Worm (Caenorhabditis elegans) whole organism, midembryonic: ENCODE measurements around the gene gss-1.

ENCODE experiments used
- T22C8.4 ChIP-seq: fragments of 200-800 bp; sonication (Bioruptor generic); IDR thresholded peaks from 2 replicates; pipeline ENCODE4 v1.3.6; 2022; ENCODE audit warnings: missing genetic modification characterization, missing compliant biosample characterization
- cog-1 ChIP-seq: sonication (generic microtip); optimal IDR thresholded peaks from 2 replicates; lab custom pipeline; 2016; ENCODE audit warnings: missing genetic modification characterization, missing compliant biosample characterization
- flt-1 ChIP-seq: fragments of 200-800 bp; sonication (Bioruptor generic); IDR thresholded peaks from 2 replicates; pipeline ENCODE4 v1.3.6; 2022; ENCODE audit warnings: missing genetic modification characterization, missing compliant biosample characterization
- klf-2 ChIP-seq: fragments of 200-800 bp; sonication (Bioruptor generic); conservative IDR thresholded peaks from 2 replicates; pipeline ENCODE4 v1.3.6; 2022; ENCODE audit warnings: missing genetic modification reagents, missing genetic modification characterization, missing compliant biosample characterization
- med-1 ChIP-seq: sonication (generic microtip); optimal IDR thresholded peaks from 2 replicates; lab custom pipeline; 2017; ENCODE audit warnings: missing genetic modification characterization, mild to moderate bottlenecking, missing compliant biosample characterization, antibody characterized with exemption, missing genetic modification reagents; ENCODE audit not compliant: insufficient read depth
- ref-1 ChIP-seq: fragments of 200-800 bp; sonication (Bioruptor generic); conservative IDR thresholded peaks from 2 replicates; pipeline ENCODE4 v1.3.6; 2022; ENCODE audit warnings: missing genetic modification reagents, missing genetic modification characterization, missing compliant biosample characterization
- tab-1 ChIP-seq: fragments of 200-800 bp; sonication (Bioruptor generic); IDR thresholded peaks from 2 replicates; pipeline ENCODE4 v1.3.6; 2022; ENCODE audit warnings: missing genetic modification characterization, missing compliant biosample characterization
- ztf-23 ChIP-seq: fragments of 200-800 bp; sonication (Bioruptor generic); IDR thresholded peaks from 2 replicates; pipeline ENCODE4 v1.3.6; 2022; ENCODE audit warnings: missing genetic modification reagents, missing genetic modification characterization, missing compliant biosample characterization
- ztf-29 ChIP-seq: fragments of 200-800 bp; sonication (Bioruptor generic); IDR thresholded peaks from 2 replicates; pipeline ENCODE4 v1.3.6; 2022; ENCODE audit warnings: missing genetic modification reagents, missing genetic modification characterization, missing compliant biosample characterization

The gss-1 gene

ce11 chrII:9440060-9440459 is 23.8 kb upstream of the gss-1 start, which contains the start of gene chil-17:
Gene chil-17 (minus strand): TSS chrII:9440160.
- TF ChIP-seq ref-1 (GFP tag; lab: Robert Waterston, UW) (no peak), tab-1 (GFP tag; lab: Robert Waterston, UW) (no peak), T22C8.4 (GFP tag; lab: Robert Waterston, UW) (no peak), med-1 (GFP tag; lab: Kevin White, UChicago) (no peak), ztf-23 (GFP tag; lab: Robert Waterston, UW) (no peak), klf-2 (no peak), flt-1 (GFP tag; lab: Robert Waterston, UW) (no peak), cog-1 (tag; lab: Kevin White, UChicago) (no peak), ztf-29 (GFP tag; lab: Robert Waterston, UW) (no peak)

DNA sequence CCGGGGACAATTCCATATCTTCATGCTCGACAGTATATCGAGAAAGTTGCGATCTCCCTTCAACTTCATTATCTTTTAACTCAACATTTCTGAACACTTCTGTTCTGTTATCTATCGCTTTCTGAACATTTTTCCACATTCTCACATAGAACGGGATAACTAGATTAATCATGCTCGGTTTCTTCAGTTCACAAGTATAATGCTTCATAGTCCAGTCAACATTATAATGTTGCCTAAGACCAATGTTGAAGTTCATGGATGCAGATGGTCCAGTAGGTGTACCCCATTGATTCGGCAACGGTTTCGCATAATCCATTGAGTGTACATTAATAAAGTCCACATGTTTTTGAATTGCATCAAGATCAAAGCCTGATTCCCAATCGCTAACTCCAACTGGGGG is 22.6 kb upstream of the gss-1 start:
- TF ChIP-seq T22C8.4 (GFP tag; lab: Robert Waterston, UW) (no peak), ztf-23 (GFP tag; lab: Robert Waterston, UW) (no peak), flt-1 (GFP tag; lab: Robert Waterston, UW) (no peak)

DNA sequence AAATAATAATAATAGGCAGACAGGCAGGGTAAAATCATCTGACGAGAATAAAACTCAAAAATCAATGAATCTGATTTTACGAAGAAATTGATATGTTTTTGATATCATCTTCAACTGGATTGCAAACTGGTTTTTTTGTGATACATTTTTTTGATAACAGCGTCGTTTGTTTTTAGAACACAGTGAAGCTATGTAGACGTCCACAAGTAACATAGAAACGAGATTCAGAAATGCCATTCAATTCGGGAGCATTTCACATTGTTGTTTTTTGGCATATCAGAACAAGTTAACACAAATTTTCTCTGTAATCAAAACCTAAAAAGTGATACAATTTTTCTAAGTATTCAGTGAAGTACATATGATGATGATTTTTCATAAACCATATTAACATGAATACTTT is 22.0 kb upstream of the gss-1 start, which contains the start of gene chil-13:
Gene chil-13, minus strand, starts transcription at position 101 of the 400 bp plus-strand sequence.
- no peak for TF ChIP-seq T22C8.4 (GFP tag; lab: Robert Waterston, UW)

DNA sequence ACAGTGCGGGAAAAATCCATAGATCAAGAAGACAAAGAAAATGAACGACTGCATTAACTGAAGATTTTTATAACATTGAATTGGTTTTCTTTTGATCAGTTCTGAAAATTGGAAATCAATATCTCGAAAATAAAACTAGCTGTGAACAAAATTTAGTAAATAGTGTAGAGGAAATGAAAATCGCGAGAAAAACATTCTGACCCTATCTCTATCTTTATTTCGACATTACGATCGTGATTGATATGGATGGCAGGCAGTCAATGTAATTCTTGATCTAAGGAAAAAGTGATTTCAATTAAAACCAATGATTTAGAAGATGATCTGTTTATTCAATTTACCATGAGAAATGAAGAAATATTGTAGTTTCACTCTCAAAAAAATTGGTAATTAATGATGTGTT is 19.8 kb upstream of the gss-1 start, which contains the start of gene kin-16:
Gene kin-16, minus strand, starts transcription at position 101 of the 400 bp plus-strand sequence.
- TF ChIP-seq cog-1 (tag; lab: Kevin White, UChicago), result no peak
- TF ChIP-seq tab-1 (GFP tag; lab: Robert Waterston, UW), result no peak
- TF ChIP-seq med-1 (GFP tag; lab: Kevin White, UChicago), result no peak
- TF ChIP-seq ztf-29 (GFP tag; lab: Robert Waterston, UW), result no peak

DNA sequence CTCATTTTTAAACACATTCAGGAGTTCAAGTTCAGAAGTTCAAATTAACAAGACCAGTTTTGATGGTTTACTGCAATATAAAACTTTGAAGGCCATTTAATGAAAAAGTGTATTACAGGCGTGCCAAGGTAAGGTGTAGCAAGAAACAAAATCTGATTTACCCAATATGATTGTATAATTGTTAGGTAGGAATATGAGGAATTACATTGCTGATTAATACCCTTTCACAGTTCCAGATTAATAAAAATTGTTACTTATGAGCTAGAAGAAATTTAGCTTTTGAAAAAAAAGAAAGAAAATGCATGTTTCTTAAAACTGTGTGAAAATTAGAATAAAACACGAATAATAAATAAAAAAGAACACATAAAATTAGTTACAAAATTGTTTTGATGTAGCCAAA is 17.4 kb upstream of the gss-1 start, which contains the start of gene kin-15:
Gene kin-15, minus strand, starts transcription at position 101 of the 400 bp plus-strand sequence.
- TF ChIP-seq klf-2 (no peak), T22C8.4 (GFP tag; lab: Robert Waterston, UW) (no peak), ztf-23 (GFP tag; lab: Robert Waterston, UW) (no peak), tab-1 (GFP tag; lab: Robert Waterston, UW) (no peak), ref-1 (GFP tag; lab: Robert Waterston, UW) (no peak), med-1 (GFP tag; lab: Kevin White, UChicago) (no peak), cog-1 (tag; lab: Kevin White, UChicago) (no peak), flt-1 (GFP tag; lab: Robert Waterston, UW) (no peak), ztf-29 (GFP tag; lab: Robert Waterston, UW) (no peak)

DNA sequence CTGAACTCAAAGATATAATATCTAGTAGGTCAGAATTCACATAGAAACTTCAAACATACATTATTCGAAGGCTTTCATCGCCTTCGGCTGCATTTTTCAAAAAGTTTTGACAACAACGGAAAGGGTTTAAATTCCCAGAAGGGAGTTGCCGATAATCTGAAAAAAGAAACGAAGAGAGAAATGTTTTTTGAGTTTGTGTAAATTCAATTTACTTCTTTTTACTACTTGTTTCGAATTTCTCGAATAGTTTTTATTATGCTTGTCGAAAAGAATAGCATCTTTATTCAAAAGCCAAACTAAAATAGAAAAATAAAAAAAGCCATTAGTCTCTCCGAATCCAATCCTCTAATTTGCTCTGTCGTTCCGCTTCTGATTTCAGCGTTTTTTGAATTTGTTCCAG is 14.9 kb upstream of the gss-1 start:
- TF ChIP-seq ztf-29 (GFP tag; lab: Robert Waterston, UW) (no peak), ref-1 (GFP tag; lab: Robert Waterston, UW) (no peak), ztf-23 (GFP tag; lab: Robert Waterston, UW) (no peak), klf-2 (no peak), med-1 (GFP tag; lab: Kevin White, UChicago) (no peak)

DNA sequence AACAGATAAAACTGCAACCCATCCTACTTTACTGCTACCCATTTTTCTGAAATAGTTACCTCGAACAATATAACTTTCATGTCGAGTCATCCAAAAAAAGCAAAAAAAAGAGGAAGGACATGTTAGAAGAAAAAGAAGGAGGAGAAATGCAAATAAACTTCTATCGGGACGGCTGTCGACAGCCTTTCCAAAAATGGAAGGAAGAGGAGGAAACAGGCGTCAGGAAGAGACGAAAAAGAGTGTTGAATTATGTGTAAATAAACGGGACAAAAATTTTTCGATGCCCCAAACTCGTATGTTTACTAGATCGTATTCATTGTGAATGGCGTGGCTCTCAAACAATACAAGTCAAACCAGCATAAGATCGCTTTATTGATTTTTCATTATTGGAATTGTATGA is 11.4 kb upstream of the gss-1 start, which contains the start of gene M176.5:
Gene M176.5, minus strand, starts transcription at position 101 of the 400 bp plus-strand sequence.
- no peak for TF ChIP-seq T22C8.4 (GFP tag; lab: Robert Waterston, UW)
- TF ChIP-seq tab-1 (GFP tag; lab: Robert Waterston, UW), result no peak
- TF ChIP-seq ztf-23 (GFP tag; lab: Robert Waterston, UW), result no peak
- no peak for TF ChIP-seq med-1 (GFP tag; lab: Kevin White, UChicago)
- no peak for TF ChIP-seq cog-1 (tag; lab: Kevin White, UChicago)
- TF ChIP-seq ref-1 (GFP tag; lab: Robert Waterston, UW), result no peak
- TF ChIP-seq flt-1 (GFP tag; lab: Robert Waterston, UW), result no peak
- no peak for TF ChIP-seq ztf-29 (GFP tag; lab: Robert Waterston, UW)
- TF ChIP-seq klf-2, result no peak

DNA sequence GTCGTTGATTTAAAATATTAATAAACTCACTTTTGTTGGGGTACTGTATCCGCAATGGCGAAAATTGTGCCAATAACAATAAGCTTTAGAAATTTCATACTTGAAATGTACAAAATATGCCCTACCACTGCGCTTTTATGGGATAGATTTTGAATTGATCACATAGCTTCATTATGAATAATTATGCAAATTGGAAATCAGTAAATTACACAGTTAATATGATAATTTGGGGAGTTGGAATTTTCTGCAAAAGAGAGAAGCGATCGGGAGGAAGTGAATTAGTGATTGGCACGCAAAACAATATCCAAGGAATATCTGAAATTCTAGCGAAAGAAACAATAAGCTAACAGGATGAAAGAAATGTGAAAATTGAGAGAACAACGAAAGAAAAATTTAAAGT is 9.8 kb upstream of the gss-1 start, which contains the start of gene M176.10:
Gene M176.10, minus strand, starts transcription at position 101 of the 400 bp plus-strand sequence.
- no peak for TF ChIP-seq med-1 (GFP tag; lab: Kevin White, UChicago)
- TF ChIP-seq cog-1 (tag; lab: Kevin White, UChicago), result no peak
- no peak for TF ChIP-seq ztf-23 (GFP tag; lab: Robert Waterston, UW)
- no peak for TF ChIP-seq tab-1 (GFP tag; lab: Robert Waterston, UW)
- no peak for TF ChIP-seq ztf-29 (GFP tag; lab: Robert Waterston, UW)
- no peak for TF ChIP-seq flt-1 (GFP tag; lab: Robert Waterston, UW)
- no peak for TF ChIP-seq klf-2
- TF ChIP-seq ref-1 (GFP tag; lab: Robert Waterston, UW), result no peak
- TF ChIP-seq T22C8.4 (GFP tag; lab: Robert Waterston, UW), result no peak

DNA sequence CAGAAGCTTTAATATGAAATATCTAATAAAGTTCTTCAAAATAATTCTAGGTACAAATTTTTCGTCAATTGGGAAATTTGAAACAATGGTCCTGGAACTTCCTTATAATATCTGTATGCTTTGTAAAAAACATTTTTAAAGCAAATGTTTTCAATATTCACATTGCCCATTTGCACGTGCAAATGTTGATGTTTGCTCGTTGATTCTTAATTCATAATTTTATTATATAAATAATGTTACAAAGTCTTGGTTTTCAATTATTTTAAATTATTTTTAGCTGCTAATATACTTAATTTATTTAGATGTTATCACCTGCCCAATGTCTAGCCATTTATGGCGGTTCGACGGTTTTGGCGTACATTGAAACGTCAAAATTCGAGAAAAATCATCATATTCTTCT is 5.7 kb upstream of the gss-1 start, which contains the start of gene M176.11:
Gene M176.11, plus strand, starts transcription at position 301 of the 400 bp plus-strand sequence.
- TF ChIP-seq T22C8.4 (GFP tag; lab: Robert Waterston, UW) (no peak), ref-1 (GFP tag; lab: Robert Waterston, UW) (no peak), cog-1 (tag; lab: Kevin White, UChicago) (no peak), flt-1 (GFP tag; lab: Robert Waterston, UW) (no peak), klf-2 (no peak), med-1 (GFP tag; lab: Kevin White, UChicago) (no peak), ztf-23 (GFP tag; lab: Robert Waterston, UW) (no peak), ztf-29 (GFP tag; lab: Robert Waterston, UW) (no peak), tab-1 (GFP tag; lab: Robert Waterston, UW) (no peak)
